Worm (Caenorhabditis elegans): Measurements from ENCODE around the gene set-31.

The set-31 gene

ce11 chrV:14436195-14436594, 18.5 kb downstream of the set-31 start:
- no peak for TF ChIP-seq nfya-1 (tag; optimal IDR thresholded peaks at IDR 0.05)
- no peak for TF ChIP-seq ama-1 (optimal IDR thresholded peaks at IDR 0.05)
- TF ChIP-seq hlh-8 (tag; optimal IDR thresholded peaks at IDR 0.05), result no peak
- TF ChIP-seq syd-9 (tag; optimal IDR thresholded peaks at IDR 0.05), result no peak
- TF ChIP-seq ztf-16 (tag; optimal IDR thresholded peaks at IDR 0.05), result no peak

ce11 chrV:14437355-14437754, 19.7 kb downstream of the set-31 start:
- TF ChIP-seq sox-2 (GFP tag; IDR thresholded peaks at IDR 0.05) (no peak), ceh-14 (tag; optimal IDR thresholded peaks at IDR 0.05) (no peak), elt-4 (tag; optimal IDR thresholded peaks at IDR 0.05) (no peak), pqm-1 (tag; optimal IDR thresholded peaks at IDR 0.05) (no peak), C38D4.7 (GFP tag; optimal IDR thresholded peaks at IDR 0.05) (no peak), F13H6.1 (tag; optimal IDR thresholded peaks at IDR 0.05) (no peak), ceh-19 (GFP tag; optimal IDR thresholded peaks at IDR 0.05) (no peak), hlh-30 (tag; optimal IDR thresholded peaks at IDR 0.05; ENCODE audit: insufficient read depth) (no peak), dmd-4 (tag; optimal IDR thresholded peaks at IDR 0.05; ENCODE audit: borderline replicate concordance) (no peak)

- no peak for TF ChIP-seq dve-1 (tag; optimal IDR thresholded peaks at IDR 0.05)
Measured at ce11 chrV:14438099-14438739, 20.5 kb downstream of the set-31 start.

- TF ChIP-seq ceh-34 (tag; optimal IDR thresholded peaks at IDR 0.05) (no peak), zip-5 (tag; optimal IDR thresholded peaks at IDR 0.05) (no peak), eyg-1 (tag; optimal IDR thresholded peaks at IDR 0.05) (no peak), fkh-10 (GFP tag; optimal IDR thresholded peaks at IDR 0.05) (no peak), ceh-45 (GFP tag; IDR thresholded peaks at IDR 0.05) (no peak), ceh-9 (tag; optimal IDR thresholded peaks at IDR 0.05) (no peak), ceh-19 (GFP tag; optimal IDR thresholded peaks at IDR 0.05) (no peak), nfya-1 (tag; optimal IDR thresholded peaks at IDR 0.05) (no peak), ama-1 (optimal IDR thresholded peaks at IDR 0.05) (no peak)
Measured at ce11 chrV:14439236-14439635, 21.5 kb downstream of the set-31 start.

- TF ChIP-seq ttx-3 (tag; optimal IDR thresholded peaks at IDR 0.05) (no peak), nfya-1 (tag; optimal IDR thresholded peaks at IDR 0.05) (no peak)
Measured at ce11 chrV:14440841-14441240, 23.1 kb downstream of the set-31 start, which contains the start of gene F23B12.4. F23B12.4 (plus strand) TSS chrV:14441141.

- TF ChIP-seq fax-1 (tag; optimal IDR thresholded peaks at IDR 0.05), result peak; percentile 25
- TF ChIP-seq lim-6 (tag; optimal IDR thresholded peaks at IDR 0.05), result peak; percentile 50
- peak; percentile 72 for TF ChIP-seq tbx-2 (tag; optimal IDR thresholded peaks at IDR 0.05)
- TF ChIP-seq rnt-1 (tag; optimal IDR thresholded peaks at IDR 0.05), result peak; percentile 14
- TF ChIP-seq dmd-4 (tag; optimal IDR thresholded peaks at IDR 0.05; ENCODE audit: borderline replicate concordance), result peak; percentile 34
- peak; percentile 25 for TF ChIP-seq tbx-7 (tag; optimal IDR thresholded peaks at IDR 0.05)
- TF ChIP-seq zip-5 (tag; optimal IDR thresholded peaks at IDR 0.05), result peak; percentile 23
- peak; percentile 68 for TF ChIP-seq C08G9.2 (tag; optimal IDR thresholded peaks at IDR 0.05)
- TF ChIP-seq ceh-14 (tag; optimal IDR thresholded peaks at IDR 0.05), result peak; percentile 50
- TF ChIP-seq ceh-2 (tag; optimal IDR thresholded peaks at IDR 0.05), result peak; percentile 45
- peak; percentile 83 for TF ChIP-seq ceh-31 (tag; optimal IDR thresholded peaks at IDR 0.05)
Measured at ce11 chrV:14443471-14444015, 25.8 kb downstream of the set-31 start.

Data from whole organism, late embryonic.